Fruit fly (Drosophila melanogaster) whole organism, pupa: ENCODE results near the gene Abl.

ENCODE experiments used
- CG10348 ChIP-seq: fragments of 200-800 bp; sonication (Bioruptor generic); IDR thresholded peaks from 2 replicates; pipeline ENCODE4 v1.3.6; 2022; ENCODE audit warnings: missing biosample characterization, missing genetic modification characterization
- CG12605 ChIP-seq: fragments of 200-800 bp; sonication (Bioruptor generic); IDR thresholded peaks from 2 replicates; pipeline ENCODE4 v1.3.6; 2022; ENCODE audit warnings: missing biosample characterization, missing genetic modification characterization
- CG13204 ChIP-seq: fragments of 200-800 bp; sonication (Bioruptor generic); optimal IDR thresholded peaks from 2 replicates; lab custom pipeline; 2018; ENCODE audit warnings: missing biosample characterization, mild to moderate bottlenecking, missing genetic modification characterization, moderate library complexity
- CG14655 ChIP-seq: fragments of 200-800 bp; sonication (Bioruptor generic); optimal IDR thresholded peaks from 3 replicates; lab custom pipeline; 2017; ENCODE audit warnings: mild to moderate bottlenecking, missing biosample characterization, missing genetic modification reagents, missing genetic modification characterization
- CG15710 ChIP-seq: fragments of 200-800 bp; sonication (Bioruptor generic); optimal IDR thresholded peaks from 2 replicates; lab custom pipeline; 2018; ENCODE audit warnings: missing biosample characterization, mild to moderate bottlenecking, missing genetic modification characterization, moderate library complexity
- CG17806 ChIP-seq: fragments of 200-800 bp; sonication (Bioruptor generic); optimal IDR thresholded peaks from 2 replicates; lab custom pipeline; 2018; ENCODE audit warnings: missing biosample characterization, mild to moderate bottlenecking, missing genetic modification characterization, moderate library complexity
- CG32121 ChIP-seq: fragments of 200-800 bp; sonication (Bioruptor generic); IDR thresholded peaks from 2 replicates; pipeline ENCODE4 v1.3.6; 2022; ENCODE audit warnings: missing biosample characterization, missing genetic modification characterization
- CG34367 ChIP-seq: fragments of 200-800 bp; sonication (Bioruptor generic); optimal IDR thresholded peaks from 2 replicates; lab custom pipeline; 2018; ENCODE audit warnings: missing biosample characterization, mild to moderate bottlenecking, missing genetic modification characterization
- CG4496 ChIP-seq: fragments of 200-800 bp; sonication (Bioruptor generic); IDR thresholded peaks from 3 replicates; pipeline ENCODE4 v1.3.6; 2022; ENCODE audit warnings: missing biosample characterization, missing genetic modification characterization
- CG8159 ChIP-seq: fragments of 200-800 bp; sonication (Bioruptor generic); optimal IDR thresholded peaks from 3 replicates; lab custom pipeline; 2018; ENCODE audit warnings: missing biosample characterization, mild to moderate bottlenecking, missing genetic modification characterization, moderate library complexity
- CG8301 ChIP-seq: fragments of 200-800 bp; sonication (Bioruptor generic); optimal IDR thresholded peaks from 2 replicates; lab custom pipeline; 2018; ENCODE audit warnings: missing biosample characterization, mild to moderate bottlenecking, missing genetic modification characterization
- CG9948 ChIP-seq: fragments of 200-800 bp; sonication (Bioruptor generic); optimal IDR thresholded peaks from 2 replicates; lab custom pipeline; 2018; ENCODE audit warnings: missing biosample characterization, mild to moderate bottlenecking, missing genetic modification characterization, moderate library complexity
- D1 ChIP-seq: fragments of 200-800 bp; sonication (Bioruptor generic); optimal IDR thresholded peaks from 2 replicates; lab custom pipeline; 2018; ENCODE audit warnings: missing biosample characterization, mild to moderate bottlenecking, missing genetic modification characterization, moderate library complexity
- EcR ChIP-seq: fragments of 200-800 bp; sonication (Bioruptor generic); optimal IDR thresholded peaks from 3 replicates; lab custom pipeline; 2019; ENCODE audit warnings: missing biosample characterization, missing genetic modification characterization, mild to moderate bottlenecking, moderate library complexity, missing genetic modification reagents
- Ets98B ChIP-seq: fragments of 200-800 bp; sonication (Bioruptor generic); IDR thresholded peaks from 2 replicates; pipeline ENCODE4 v1.3.6; 2022; ENCODE audit warnings: missing biosample characterization, missing genetic modification characterization
- Pif1B ChIP-seq: fragments of 200-800 bp; sonication (Bioruptor generic); optimal IDR thresholded peaks from 3 replicates; lab custom pipeline; 2016; ENCODE audit warnings: missing biosample characterization, missing genetic modification characterization
- Snoo ChIP-seq: fragments of 200-800 bp; sonication (Bioruptor generic); optimal IDR thresholded peaks from 3 replicates; lab custom pipeline; 2017; ENCODE audit warnings: missing biosample characterization, mild to moderate bottlenecking, missing genetic modification characterization, inconsistent platforms
- fd96Ca ChIP-seq: fragments of 200-800 bp; sonication (Bioruptor generic); IDR thresholded peaks from 3 replicates; pipeline ENCODE4 v1.3.6; 2022; ENCODE audit warnings: missing biosample characterization, missing genetic modification characterization
- gl ChIP-seq: fragments of 200-800 bp; sonication (Bioruptor generic); optimal IDR thresholded peaks from 2 replicates; lab custom pipeline; 2018; ENCODE audit warnings: missing biosample characterization, mild to moderate bottlenecking, missing genetic modification characterization
- rn ChIP-seq: fragments of 200-800 bp; sonication (Bioruptor generic); IDR thresholded peaks from 2 replicates; pipeline ENCODE4 v1.3.6; 2022; ENCODE audit warnings: missing biosample characterization, missing genetic modification characterization

The Abl gene

DNA sequence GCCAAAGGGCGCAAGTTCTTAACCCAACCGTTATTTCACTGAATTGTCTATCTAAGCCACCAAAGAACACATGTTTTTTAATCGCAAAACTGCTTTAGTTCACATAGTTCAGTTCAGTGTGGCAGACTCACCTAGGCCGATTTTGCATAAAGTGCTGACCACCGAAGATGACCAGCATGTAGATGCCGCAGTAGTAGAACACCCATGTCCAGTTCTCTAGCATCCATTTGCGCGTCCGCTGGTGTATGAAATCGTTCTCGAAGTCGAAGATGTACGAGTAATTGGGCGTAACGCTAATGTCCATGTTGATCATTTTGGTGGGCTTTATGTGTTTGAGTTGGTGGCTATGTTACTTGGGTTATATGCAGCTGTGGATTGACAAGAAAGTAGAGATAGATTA is 11.4 kb upstream of the Abl start:
- no peak for TF ChIP-seq CG8301 (tag; lab: Kevin White, UChicago)
- TF ChIP-seq rn (GFP tag; lab: Robert Waterston, UW), result no peak
- no peak for TF ChIP-seq fd96Ca
- no peak for TF ChIP-seq CG10348
- TF ChIP-seq Snoo (tag; lab: Kevin White, UChicago), result no peak
- TF ChIP-seq CG12605 (GFP tag; lab: Robert Waterston, UW), result no peak
- TF ChIP-seq Ets98B (GFP tag; lab: Robert Waterston, UW), result no peak
- no peak for TF ChIP-seq gl (tag; lab: Kevin White, UChicago)
- no peak for TF ChIP-seq CG17806 (tag; lab: Kevin White, UChicago)
- TF ChIP-seq CG15710 (tag; lab: Kevin White, UChicago), result no peak
- no peak for TF ChIP-seq D1
- no peak for TF ChIP-seq CG9948 (tag; lab: Kevin White, UChicago)
- TF ChIP-seq CG13204 (GFP tag; lab: Kevin White, UChicago), result no peak
- no peak for TF ChIP-seq CG4496 (GFP tag; lab: Robert Waterston, UW)
- no peak for TF ChIP-seq CG34367 (tag; lab: Kevin White, UChicago)
- no peak for TF ChIP-seq EcR (GFP tag; lab: Kevin White, UChicago)

DNA sequence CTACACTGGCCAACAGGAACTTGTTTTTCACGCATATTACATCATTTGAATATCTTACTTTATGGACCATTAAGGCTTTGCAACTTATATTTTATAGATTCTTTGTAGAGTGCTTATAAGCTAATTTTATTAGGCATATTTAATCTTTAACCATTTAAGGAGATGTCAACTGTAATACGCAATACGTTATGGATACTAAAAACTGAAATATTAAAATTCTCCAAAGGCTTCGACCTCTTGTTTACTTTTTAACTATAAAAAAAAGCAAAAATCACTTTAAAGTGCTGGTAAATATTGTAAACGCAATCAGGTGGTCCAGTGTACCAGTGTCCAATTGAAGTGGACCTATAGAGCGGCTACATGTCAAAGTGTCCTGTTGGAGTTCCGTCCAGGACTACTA is 9.3 kb upstream of the Abl start:
- TF ChIP-seq fd96Ca (peak; percentile 11; the same call in 1 of the 3 replicates), CG32121 (GFP tag; lab: Robert Waterston, UW) (no peak), CG14655 (GFP tag; lab: Kevin White, UChicago) (peak; percentile 68), CG15710 (tag; lab: Kevin White, UChicago) (peak; percentile 21), CG12605 (GFP tag; lab: Robert Waterston, UW) (no peak), CG10348 (no peak), CG34367 (tag; lab: Kevin White, UChicago) (peak; percentile 6), Pif1B (GFP tag; lab: Kevin White, UChicago) (no peak), CG8301 (tag; lab: Kevin White, UChicago) (peak; percentile 55), gl (tag; lab: Kevin White, UChicago) (no peak), CG8159 (peak; percentile 51), CG4496 (GFP tag; lab: Robert Waterston, UW) (no peak), CG9948 (tag; lab: Kevin White, UChicago) (peak; percentile 58), CG17806 (tag; lab: Kevin White, UChicago) (peak; percentile 25), CG13204 (GFP tag; lab: Kevin White, UChicago) (no peak)

DNA sequence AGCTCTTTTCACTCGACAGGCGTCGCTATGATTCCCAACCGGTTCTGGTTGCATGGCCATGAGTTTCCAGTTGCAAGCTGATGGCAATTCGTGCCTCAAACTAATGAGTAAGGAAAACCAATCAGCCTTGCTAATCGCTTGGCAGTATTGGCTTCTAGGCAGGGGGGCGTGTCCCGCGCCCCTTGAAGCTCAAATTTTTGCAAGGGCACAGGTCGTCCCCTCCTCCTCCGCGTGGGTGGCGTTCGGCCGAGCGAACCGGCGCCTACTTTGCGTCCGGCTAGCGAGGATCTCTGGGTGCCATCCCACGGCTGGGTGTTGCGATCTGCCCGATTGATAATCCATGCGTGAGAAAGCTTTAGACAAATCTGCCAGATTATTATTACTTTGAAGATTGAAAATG is 6.0 kb upstream of the Abl start:
- TF ChIP-seq CG14655 (GFP tag; lab: Kevin White, UChicago) (no peak), CG13204 (GFP tag; lab: Kevin White, UChicago) (no peak), CG34367 (tag; lab: Kevin White, UChicago) (no peak), CG9948 (tag; lab: Kevin White, UChicago) (no peak), CG12605 (GFP tag; lab: Robert Waterston, UW) (no peak), CG10348 (no peak), CG4496 (GFP tag; lab: Robert Waterston, UW) (no peak), EcR (GFP tag; lab: Kevin White, UChicago) (no peak), CG8301 (tag; lab: Kevin White, UChicago) (no peak), rn (GFP tag; lab: Robert Waterston, UW) (no peak), CG15710 (tag; lab: Kevin White, UChicago) (no peak), CG32121 (GFP tag; lab: Robert Waterston, UW) (no peak), Ets98B (GFP tag; lab: Robert Waterston, UW) (no peak), Pif1B (GFP tag; lab: Kevin White, UChicago) (no peak)

DNA sequence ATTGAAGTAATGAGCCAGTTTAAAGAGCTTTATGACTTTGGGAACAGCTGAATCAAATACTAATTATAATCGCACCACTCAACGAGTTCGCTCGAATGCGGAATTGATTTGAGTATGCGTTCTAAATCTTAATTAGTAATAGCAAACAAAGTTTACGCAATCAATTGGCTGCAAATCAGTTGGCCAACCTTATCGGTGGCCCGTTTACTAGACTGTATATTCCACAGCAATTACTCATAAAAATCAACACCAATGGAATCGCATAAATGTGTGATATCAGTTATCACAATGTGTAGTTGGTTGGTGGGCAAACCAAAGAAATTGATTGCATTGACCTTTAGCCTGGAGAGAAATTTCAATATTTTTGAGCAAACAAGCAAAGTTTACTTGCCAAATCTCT is 4.8 kb upstream of the Abl start:
- no peak for TF ChIP-seq Snoo (tag; lab: Kevin White, UChicago)
- no peak for TF ChIP-seq gl (tag; lab: Kevin White, UChicago)
- no peak for TF ChIP-seq rn (GFP tag; lab: Robert Waterston, UW)
- no peak for TF ChIP-seq CG12605 (GFP tag; lab: Robert Waterston, UW)
- no peak for TF ChIP-seq fd96Ca
- TF ChIP-seq CG9948 (tag; lab: Kevin White, UChicago), result no peak

DNA sequence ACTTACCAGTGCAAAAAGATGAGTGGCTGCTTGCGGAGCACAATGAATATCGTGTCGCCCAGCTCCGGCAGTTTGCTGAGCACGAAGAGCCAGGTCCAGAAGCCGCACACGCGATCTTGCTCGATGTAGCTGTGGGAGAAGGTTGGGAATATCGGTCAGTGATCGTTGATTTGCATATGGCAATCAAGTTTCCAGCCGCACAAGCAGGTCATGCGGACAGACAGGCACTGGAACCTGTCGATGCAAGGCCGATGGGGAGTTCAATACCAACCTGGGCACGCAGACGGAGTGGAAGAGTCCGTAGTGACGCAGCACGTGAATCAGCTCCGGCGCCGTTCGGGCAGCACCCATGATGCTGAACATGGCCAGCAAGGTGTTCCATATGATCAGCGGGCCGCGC is 3.4 kb upstream of the Abl start:
- TF ChIP-seq CG14655 (GFP tag; lab: Kevin White, UChicago), result no peak
- TF ChIP-seq Ets98B (GFP tag; lab: Robert Waterston, UW), result no peak
- TF ChIP-seq CG9948 (tag; lab: Kevin White, UChicago), result no peak
- peak; percentile 80 for TF ChIP-seq EcR (GFP tag; lab: Kevin White, UChicago)
- TF ChIP-seq CG4496 (GFP tag; lab: Robert Waterston, UW), result no peak
- no peak for TF ChIP-seq CG32121 (GFP tag; lab: Robert Waterston, UW)

DNA sequence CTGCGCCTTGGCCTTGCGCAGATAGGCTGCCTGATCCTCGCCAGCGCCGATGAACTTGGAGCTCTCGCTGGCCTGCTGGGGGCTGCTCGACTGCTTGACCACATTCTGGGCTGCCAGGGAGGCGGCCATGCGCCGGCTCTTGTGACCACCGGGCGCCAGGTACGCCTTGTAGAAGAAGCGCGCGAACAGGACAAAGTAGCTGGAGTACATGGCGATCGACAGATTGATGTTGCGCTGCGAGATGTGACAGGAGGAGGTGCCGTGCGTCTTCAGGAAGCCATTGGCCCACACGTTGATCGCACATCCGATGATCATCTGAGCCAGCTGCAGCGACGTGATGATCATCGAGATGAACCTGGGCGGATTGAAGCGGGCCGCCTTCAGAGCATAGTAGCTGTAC is 2.4 kb upstream of the Abl start:
- TF ChIP-seq CG14655 (GFP tag; lab: Kevin White, UChicago) (no peak), CG17806 (tag; lab: Kevin White, UChicago) (no peak), CG10348 (no peak), Ets98B (GFP tag; lab: Robert Waterston, UW) (no peak), Snoo (tag; lab: Kevin White, UChicago) (no peak), CG32121 (GFP tag; lab: Robert Waterston, UW) (no peak), CG8159 (no peak), CG8301 (tag; lab: Kevin White, UChicago) (no peak), rn (GFP tag; lab: Robert Waterston, UW) (no peak)
